Worm (Caenorhabditis elegans): ENCODE data around the gene snx-14.

The snx-14 gene

ce11 chrII:13481781-13482455 lies 49.1 kb downstream of the snx-14 start, which contains the start of gene E01G4.6:
Gene E01G4.6 (plus strand): TSS chrII:13482405.
- TF ChIP-seq unc-62 (GFP tag; optimal IDR thresholded peaks at IDR 0.05) = no peak
- TF ChIP-seq nhr-67 (tag; optimal IDR thresholded peaks at IDR 0.05) = no peak
- no peak for TF ChIP-seq elt-3 (tag; optimal IDR thresholded peaks at IDR 0.05)
- no peak for TF ChIP-seq sea-2 (GFP tag; optimal IDR thresholded peaks at IDR 0.05)
- TF ChIP-seq egl-27 (tag; optimal IDR thresholded peaks at IDR 0.05) = no peak
- TF ChIP-seq ceh-9 (tag; optimal IDR thresholded peaks at IDR 0.05) = no peak
- TF ChIP-seq tbx-2 (tag; optimal IDR thresholded peaks at IDR 0.05) = no peak
- TF ChIP-seq unc-39 (tag; optimal IDR thresholded peaks at IDR 0.05) = no peak
- no peak for TF ChIP-seq nhr-28 (tag; optimal IDR thresholded peaks at IDR 0.05)
- TF ChIP-seq lsy-12 (tag; optimal IDR thresholded peaks at IDR 0.05) = no peak
- no peak for TF ChIP-seq R02D3.7 (tag; optimal IDR thresholded peaks at IDR 0.05)
- no peak for TF ChIP-seq nhr-25 (tag; optimal IDR thresholded peaks at IDR 0.05)
- TF ChIP-seq hmg-11 (tag; optimal IDR thresholded peaks at IDR 0.05) = no peak
- no peak for TF ChIP-seq pqm-1 (tag; optimal IDR thresholded peaks at IDR 0.05)
- TF ChIP-seq nhr-77 (tag; optimal IDR thresholded peaks at IDR 0.05) = no peak
- no peak for TF ChIP-seq snpc-4 (tag; optimal IDR thresholded peaks at IDR 0.05)
- no peak for TF ChIP-seq aly-2 (tag; optimal IDR thresholded peaks at IDR 0.05)
- TF ChIP-seq eor-1 (tag; optimal IDR thresholded peaks at IDR 0.05) = no peak
- TF ChIP-seq ZK546.5 (tag; optimal IDR thresholded peaks at IDR 0.05) = no peak

- TF ChIP-seq elt-3 (tag; optimal IDR thresholded peaks at IDR 0.05) = no peak
- no peak for TF ChIP-seq R02D3.7 (tag; optimal IDR thresholded peaks at IDR 0.05)
- no peak for TF ChIP-seq ztf-4 (tag; optimal IDR thresholded peaks at IDR 0.05)
- TF ChIP-seq lsy-12 (tag; optimal IDR thresholded peaks at IDR 0.05) = no peak
- TF ChIP-seq fos-1 (tag; optimal IDR thresholded peaks at IDR 0.05) = no peak
- TF ChIP-seq pqm-1 (tag; optimal IDR thresholded peaks at IDR 0.05) = no peak
- TF ChIP-seq ceh-16 (tag; optimal IDR thresholded peaks at IDR 0.05) = no peak
- TF ChIP-seq ceh-9 (tag; optimal IDR thresholded peaks at IDR 0.05) = no peak
- no peak for TF ChIP-seq ZK546.5 (tag; optimal IDR thresholded peaks at IDR 0.05)
- TF ChIP-seq mdl-1 (tag; optimal IDR thresholded peaks at IDR 0.05) = no peak
- TF ChIP-seq ama-1 (optimal IDR thresholded peaks at IDR 0.05) = no peak
- TF ChIP-seq nhr-237 (tag; optimal IDR thresholded peaks at IDR 0.05) = no peak
Measured at ce11 chrII:13479424-13479823, 51.6 kb downstream of the snx-14 start.

DNA sequence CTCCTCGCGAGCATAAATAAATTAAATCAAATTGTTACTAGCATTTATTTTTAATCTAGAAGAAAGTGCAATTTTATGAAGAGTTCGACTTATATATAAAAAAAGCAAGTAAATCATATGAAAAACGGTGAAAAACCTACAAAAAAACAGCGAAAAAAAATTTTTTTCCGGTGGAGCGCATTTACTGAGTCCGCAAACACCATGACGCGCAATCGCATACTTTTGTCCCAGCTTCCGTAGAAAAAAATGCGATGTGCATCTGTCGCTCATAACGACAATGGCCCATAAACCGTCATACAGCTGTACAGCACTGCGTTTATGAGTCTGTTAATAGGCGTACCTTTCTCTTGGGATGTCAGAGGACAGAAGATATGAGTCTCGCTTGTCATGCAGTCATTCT lies 53.8 kb downstream of the snx-14 start:
- TF ChIP-seq elt-2 (tag; optimal IDR thresholded peaks at IDR 0.05) = peak; percentile 23
- peak; percentile 82 for TF ChIP-seq lin-15B (tag; optimal IDR thresholded peaks at IDR 0.05)
- peak; percentile 59 for TF ChIP-seq nfya-1 (tag; optimal IDR thresholded peaks at IDR 0.05; ENCODE audit: insufficient read depth)
- peak; percentile 36 for TF ChIP-seq nhr-23 (tag; optimal IDR thresholded peaks at IDR 0.05)
- peak; percentile 67 for TF ChIP-seq snpc-4 (tag; optimal IDR thresholded peaks at IDR 0.05)
- TF ChIP-seq nhr-237 (tag; optimal IDR thresholded peaks at IDR 0.05) = no peak
- peak; percentile 65 for TF ChIP-seq hmg-11 (tag; optimal IDR thresholded peaks at IDR 0.05)
- TF ChIP-seq lin-39 (tag; optimal IDR thresholded peaks at IDR 0.05) = peak; percentile 12
- TF ChIP-seq nhr-43 (tag; optimal IDR thresholded peaks at IDR 0.05; ENCODE audit: poor library complexity, severe bottlenecking) = no peak
